Worm (Caenorhabditis elegans): ENCODE data around the gene ZK1320.3.

The ZK1320.3 gene

DNA sequence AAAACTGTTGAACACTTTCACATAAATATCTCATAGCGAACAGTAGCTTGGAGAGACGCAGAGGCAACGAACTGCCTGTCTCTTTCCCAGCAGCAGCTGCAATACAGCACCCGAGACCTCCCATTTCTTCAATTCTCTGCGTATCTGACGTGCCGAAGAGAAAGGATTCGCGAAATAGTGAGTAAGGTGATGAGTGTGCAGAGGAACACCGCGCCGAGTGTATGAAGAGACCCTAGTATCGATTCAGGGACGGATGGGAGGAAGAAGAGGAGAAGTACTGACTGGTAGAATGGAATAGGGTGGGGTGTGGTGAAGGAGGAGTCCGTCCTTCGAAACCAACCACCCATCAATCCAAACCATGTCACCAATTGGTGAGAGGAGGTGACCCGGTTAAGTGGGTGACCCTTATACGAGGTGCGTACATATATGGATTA, 14.1 kb downstream of the ZK1320.3 start:
- TF ChIP-seq ets-7 (tag; optimal IDR thresholded peaks at IDR 0.05) = peak; percentile 7
- no peak for TF ChIP-seq hnd-1 (tag; optimal IDR thresholded peaks at IDR 0.05)
- peak; percentile 77 for TF ChIP-seq hmg-4 (GFP tag; optimal IDR thresholded peaks at IDR 0.05)
- TF ChIP-seq sea-1 (GFP tag; conservative IDR thresholded peaks at IDR 0.05) = 0 out of 2 replicates have a peak, but pooled peaks have one; percentile 33
- TF ChIP-seq tra-4 (tag; optimal IDR thresholded peaks at IDR 0.05) = no peak
- no peak for TF ChIP-seq pes-1 (GFP tag; IDR thresholded peaks at IDR 0.05)
- TF ChIP-seq tbx-37 (GFP tag; conservative IDR thresholded peaks at IDR 0.05) = no peak
- no peak for TF ChIP-seq aly-1 (tag; optimal IDR thresholded peaks at IDR 0.05)
- TF ChIP-seq hmbx-1 (tag; optimal IDR thresholded peaks at IDR 0.05) = no peak
- no peak for TF ChIP-seq tbx-11 (GFP tag; IDR thresholded peaks at IDR 0.05)
- TF ChIP-seq ceh-36 (tag; optimal IDR thresholded peaks at IDR 0.05) = no peak
- TF ChIP-seq F13C5.2 (tag; optimal IDR thresholded peaks at IDR 0.05) = peak; percentile 42
- no peak for TF ChIP-seq scrt-1 (GFP tag; IDR thresholded peaks at IDR 0.05)
- TF ChIP-seq B0310.2 (tag; optimal IDR thresholded peaks at IDR 0.05) = no peak
- TF ChIP-seq flt-1 (GFP tag; IDR thresholded peaks at IDR 0.05) = no peak
- no peak for TF ChIP-seq ama-1 (optimal IDR thresholded peaks at IDR 0.05)
- peak; percentile 4 for TF ChIP-seq ceh-13 (GFP tag; optimal IDR thresholded peaks at IDR 0.05)

DNA sequence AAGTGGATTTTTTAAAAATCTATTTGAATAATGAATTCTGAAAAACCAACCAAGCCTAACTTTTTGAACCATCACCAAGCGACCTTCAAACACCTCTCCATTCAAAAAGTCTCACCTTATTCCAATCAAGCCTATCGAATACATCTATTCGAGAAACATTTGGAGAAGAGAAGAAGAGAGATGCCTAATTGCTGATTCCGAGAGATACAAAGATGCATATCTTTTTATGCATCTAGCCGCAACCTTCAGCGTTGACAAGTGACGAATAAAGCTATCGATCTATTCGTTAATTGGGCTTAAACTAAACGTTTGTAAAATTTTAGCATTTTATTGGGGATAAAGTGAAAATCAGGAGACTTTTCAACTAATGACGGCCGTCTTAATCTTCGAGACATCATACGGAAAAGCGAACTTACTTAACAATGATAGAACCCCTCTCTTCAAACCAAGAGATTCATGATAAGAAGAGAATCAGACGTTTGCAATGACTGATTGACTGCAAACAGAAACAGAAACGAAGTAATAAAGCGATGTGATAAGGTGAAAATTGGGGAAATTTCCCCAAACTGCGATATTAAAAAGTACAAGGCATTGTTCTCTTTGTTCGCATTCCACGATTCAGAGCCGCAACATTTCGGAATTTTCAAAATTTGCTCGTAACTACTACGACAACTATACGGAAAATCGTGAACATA, 15.1 kb downstream of the ZK1320.3 start:
- no peak for TF ChIP-seq tra-4 (tag; optimal IDR thresholded peaks at IDR 0.05)
- no peak for TF ChIP-seq hmg-4 (GFP tag; optimal IDR thresholded peaks at IDR 0.05)
- TF ChIP-seq tbx-11 (GFP tag; IDR thresholded peaks at IDR 0.05) = no peak
- no peak for TF ChIP-seq B0310.2 (tag; optimal IDR thresholded peaks at IDR 0.05)
- TF ChIP-seq aly-1 (tag; optimal IDR thresholded peaks at IDR 0.05) = no peak
- TF ChIP-seq F13C5.2 (tag; optimal IDR thresholded peaks at IDR 0.05) = no peak
- TF ChIP-seq sea-1 (GFP tag; conservative IDR thresholded peaks at IDR 0.05) = no peak
- TF ChIP-seq scrt-1 (GFP tag; IDR thresholded peaks at IDR 0.05) = no peak
- TF ChIP-seq ets-7 (tag; optimal IDR thresholded peaks at IDR 0.05) = no peak
- TF ChIP-seq hmbx-1 (tag; optimal IDR thresholded peaks at IDR 0.05) = no peak
- TF ChIP-seq ceh-13 (GFP tag; optimal IDR thresholded peaks at IDR 0.05) = no peak
- TF ChIP-seq ama-1 (optimal IDR thresholded peaks at IDR 0.05) = no peak
- no peak for TF ChIP-seq pes-1 (GFP tag; IDR thresholded peaks at IDR 0.05)
- TF ChIP-seq tbx-37 (GFP tag; conservative IDR thresholded peaks at IDR 0.05) = no peak
- TF ChIP-seq flt-1 (GFP tag; IDR thresholded peaks at IDR 0.05) = no peak
- TF ChIP-seq ceh-36 (tag; optimal IDR thresholded peaks at IDR 0.05) = no peak

DNA sequence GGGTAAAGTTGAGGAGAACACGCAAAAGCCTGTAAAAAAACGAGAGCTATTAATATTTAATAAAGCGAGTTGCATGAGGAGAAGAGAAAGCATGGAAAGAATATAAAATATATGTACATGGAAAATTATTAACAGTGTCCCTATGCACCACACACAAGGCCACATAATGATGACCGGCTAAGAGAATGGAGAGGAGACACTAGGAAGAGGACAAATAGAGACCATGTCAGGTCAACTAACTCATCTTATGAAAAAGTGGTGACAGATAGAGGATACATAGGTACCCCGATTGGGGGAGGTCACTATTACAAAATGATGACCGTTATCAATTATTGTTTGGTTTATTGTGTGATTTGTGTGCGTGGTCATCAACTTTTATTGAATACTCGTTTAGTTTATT, 15.8 kb downstream of the ZK1320.3 start, which contains the start of gene fzr-1:
TSS of gene fzr-1 (minus strand) at position 29 of the 400 bp plus-strand sequence.
- TF ChIP-seq flt-1 (GFP tag; IDR thresholded peaks at IDR 0.05) (0 out of 2 replicates have a peak, but pooled peaks have one; percentile 16), tbx-37 (GFP tag; conservative IDR thresholded peaks at IDR 0.05) (0 out of 2 replicates have a peak, but pooled peaks have one; percentile 10), ceh-36 (tag; optimal IDR thresholded peaks at IDR 0.05) (no peak), pes-1 (GFP tag; IDR thresholded peaks at IDR 0.05) (no peak)

DNA sequence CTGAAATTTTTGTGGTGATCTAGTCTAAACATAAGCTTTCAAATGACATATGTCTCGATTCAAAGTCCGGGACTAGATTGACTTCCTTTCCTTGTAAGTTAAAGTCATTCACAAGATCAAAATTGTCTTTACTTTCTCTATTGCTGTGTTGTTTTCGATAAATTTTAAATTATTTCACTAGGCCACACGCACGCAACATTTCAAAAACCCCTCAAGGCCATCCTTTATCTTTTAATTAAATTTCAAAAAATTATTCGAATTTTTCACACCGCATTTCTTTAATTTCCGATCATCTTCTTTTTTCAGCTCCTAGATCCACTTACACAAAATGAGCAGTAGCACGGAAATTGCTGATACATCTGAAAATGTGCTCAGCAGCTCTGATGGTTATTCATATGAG, 23.9 kb downstream of the ZK1320.3 start, which contains the start of gene ZK1307.7:
TSS of gene ZK1307.7 (plus strand) at position 301 of the 400 bp plus-strand sequence.
- no peak for TF ChIP-seq tbx-37 (GFP tag; conservative IDR thresholded peaks at IDR 0.05)
- TF ChIP-seq tbx-11 (GFP tag; IDR thresholded peaks at IDR 0.05) = no peak
- no peak for TF ChIP-seq pes-1 (GFP tag; IDR thresholded peaks at IDR 0.05)
- no peak for TF ChIP-seq F13C5.2 (tag; optimal IDR thresholded peaks at IDR 0.05)
- no peak for TF ChIP-seq sea-1 (GFP tag; conservative IDR thresholded peaks at IDR 0.05)
- no peak for TF ChIP-seq ceh-36 (tag; optimal IDR thresholded peaks at IDR 0.05)
- TF ChIP-seq hnd-1 (tag; optimal IDR thresholded peaks at IDR 0.05) = no peak
- no peak for TF ChIP-seq scrt-1 (GFP tag; IDR thresholded peaks at IDR 0.05)
- no peak for TF ChIP-seq ama-1 (optimal IDR thresholded peaks at IDR 0.05)
- TF ChIP-seq ets-7 (tag; optimal IDR thresholded peaks at IDR 0.05) = no peak
- no peak for TF ChIP-seq tra-4 (tag; optimal IDR thresholded peaks at IDR 0.05)
- no peak for TF ChIP-seq ceh-13 (GFP tag; optimal IDR thresholded peaks at IDR 0.05)
- TF ChIP-seq hmbx-1 (tag; optimal IDR thresholded peaks at IDR 0.05) = no peak
- TF ChIP-seq hmg-4 (GFP tag; optimal IDR thresholded peaks at IDR 0.05) = no peak
- no peak for TF ChIP-seq flt-1 (GFP tag; IDR thresholded peaks at IDR 0.05)
- no peak for TF ChIP-seq aly-1 (tag; optimal IDR thresholded peaks at IDR 0.05)
- no peak for TF ChIP-seq B0310.2 (tag; optimal IDR thresholded peaks at IDR 0.05)

DNA sequence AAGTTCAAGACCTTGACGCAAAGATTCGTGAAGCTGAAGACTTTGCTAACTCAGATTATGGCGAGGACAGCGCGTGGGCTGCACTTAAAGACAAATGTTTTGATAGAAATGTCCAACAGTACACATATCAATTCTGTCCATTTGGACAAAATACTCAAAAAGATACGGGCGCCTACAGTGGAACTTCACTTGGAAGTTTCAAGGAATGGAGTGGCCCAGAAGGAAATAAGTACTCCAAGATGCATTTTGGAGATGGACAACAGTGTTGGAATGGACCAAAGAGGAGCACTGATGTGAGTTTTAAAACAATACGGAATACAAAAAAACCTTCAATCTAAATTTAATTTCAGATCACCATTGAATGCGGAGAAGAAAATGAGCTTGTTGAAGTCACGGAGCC, 34.3 kb downstream of the ZK1320.3 start:
- TF ChIP-seq tra-4 (tag; optimal IDR thresholded peaks at IDR 0.05) = no peak
- TF ChIP-seq F13C5.2 (tag; optimal IDR thresholded peaks at IDR 0.05) = no peak
- TF ChIP-seq tbx-37 (GFP tag; conservative IDR thresholded peaks at IDR 0.05) = no peak
- TF ChIP-seq pes-1 (GFP tag; IDR thresholded peaks at IDR 0.05) = no peak
- TF ChIP-seq ceh-36 (tag; optimal IDR thresholded peaks at IDR 0.05) = no peak

DNA sequence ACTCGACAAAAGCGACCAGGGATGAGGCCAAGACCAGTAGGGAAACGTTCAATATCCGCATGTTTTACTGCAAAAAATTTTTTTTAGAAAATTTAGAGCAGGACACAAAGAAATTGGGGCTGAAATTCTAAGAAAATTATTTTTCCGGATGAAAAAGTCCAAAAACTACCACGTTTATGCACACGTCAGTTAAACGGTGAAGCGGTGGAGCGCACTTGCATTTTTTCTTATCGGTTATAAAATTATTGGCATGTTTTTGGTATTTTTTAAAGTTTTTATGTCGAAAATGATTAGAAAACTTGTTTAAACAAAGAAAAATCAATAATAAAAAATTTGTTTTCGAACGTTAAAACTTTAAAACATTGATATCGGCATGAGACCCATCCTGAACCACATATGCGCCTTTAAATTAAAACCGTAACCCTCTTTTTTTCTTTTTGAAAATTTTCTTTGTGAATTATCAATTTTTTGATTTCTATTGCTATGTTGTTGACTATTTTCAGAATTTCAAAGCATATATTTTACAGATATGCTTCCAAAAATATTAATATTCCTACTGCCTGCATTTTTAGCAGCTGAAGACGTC, 36.0 kb downstream of the ZK1320.3 start, which contains the start of the genes dnj-20 and ZK1307.8:
TSS of gene dnj-20 (minus strand) at position 67 of the 586 bp plus-strand sequence.
TSS of gene ZK1307.8 (plus strand) at position 504 of the 586 bp plus-strand sequence.
- no peak for TF ChIP-seq pes-1 (GFP tag; IDR thresholded peaks at IDR 0.05)

DNA sequence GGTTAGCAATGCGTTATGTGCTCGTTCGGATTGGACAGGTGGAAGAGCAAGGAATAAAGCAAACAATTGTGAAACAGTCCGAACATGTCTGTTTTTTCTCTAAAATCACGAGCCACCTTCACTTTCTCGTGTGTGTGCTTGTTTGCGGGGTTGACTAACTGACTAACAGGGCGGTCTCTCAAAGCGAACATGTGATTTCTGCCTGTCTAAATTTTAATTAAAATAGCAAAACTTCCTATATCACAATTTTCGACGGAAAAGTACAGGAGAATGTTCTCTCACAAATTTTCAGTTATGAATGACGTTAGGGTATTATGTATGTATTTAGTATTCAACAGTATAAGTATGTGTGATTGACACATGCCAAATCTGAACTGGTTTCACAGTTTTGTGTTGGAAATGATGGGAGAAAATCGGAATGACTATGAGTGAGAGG, 38.3 kb downstream of the ZK1320.3 start:
- no peak for TF ChIP-seq ets-7 (tag; optimal IDR thresholded peaks at IDR 0.05)
- no peak for TF ChIP-seq scrt-1 (GFP tag; IDR thresholded peaks at IDR 0.05)
- no peak for TF ChIP-seq ama-1 (optimal IDR thresholded peaks at IDR 0.05)
- no peak for TF ChIP-seq aly-1 (tag; optimal IDR thresholded peaks at IDR 0.05)
- TF ChIP-seq tbx-37 (GFP tag; conservative IDR thresholded peaks at IDR 0.05) = no peak
- no peak for TF ChIP-seq flt-1 (GFP tag; IDR thresholded peaks at IDR 0.05)
- no peak for TF ChIP-seq ceh-36 (tag; optimal IDR thresholded peaks at IDR 0.05)
- no peak for TF ChIP-seq hmg-4 (GFP tag; optimal IDR thresholded peaks at IDR 0.05)
- TF ChIP-seq hmbx-1 (tag; optimal IDR thresholded peaks at IDR 0.05) = no peak
